Worm (Caenorhabditis elegans) whole organism, L3 larva: ENCODE measurements around the gene ufl-1.

Source experiments
- ama-1 ChIP-seq: fragments of 150-350 bp; optimal IDR thresholded peaks from 2 replicates; lab custom pipeline; 2018
- ceh-16 ChIP-seq: sonication (generic microtip); optimal IDR thresholded peaks from 2 replicates; lab custom pipeline; 2017; ENCODE audit warnings: missing biosample characterization, missing genetic modification characterization
- egl-27 ChIP-seq: sonication (generic microtip); optimal IDR thresholded peaks from 4 replicates; lab custom pipeline; 2017; ENCODE audit warnings: missing biosample characterization, missing genetic modification reagents, missing genetic modification characterization
- jun-1 ChIP-seq: fragments of 150-350 bp; optimal IDR thresholded peaks from 2 replicates; lab custom pipeline; 2014; ENCODE audit warnings: missing biosample characterization, missing genetic modification reagents, missing genetic modification characterization
- nhr-25 ChIP-seq: sonication (generic microtip); optimal IDR thresholded peaks from 2 replicates; lab custom pipeline; 2017; ENCODE audit warnings: missing biosample characterization, missing genetic modification characterization
- pha-4 ChIP-seq: fragments of 150-350 bp; optimal IDR thresholded peaks from 2 replicates; lab custom pipeline; 2014; ENCODE audit warnings: missing biosample characterization, missing genetic modification reagents, missing genetic modification characterization

DNA sequence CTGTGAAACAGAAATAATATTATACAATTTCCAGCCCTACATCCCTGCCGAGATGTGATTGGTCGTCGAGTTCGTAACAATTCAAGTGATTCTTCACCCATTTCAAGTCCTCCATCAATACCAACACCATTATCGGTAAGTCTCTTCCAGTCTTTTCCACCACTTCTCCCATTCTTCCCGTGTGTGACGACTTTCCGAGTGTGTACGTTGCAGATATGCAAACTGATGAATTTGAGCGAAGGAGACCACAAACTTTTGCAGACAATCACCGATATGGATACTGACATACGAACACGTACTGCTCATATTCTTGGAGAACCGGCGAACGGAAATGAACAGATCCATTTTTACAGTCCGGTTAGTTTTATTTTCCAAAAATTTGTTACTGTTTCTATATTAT lies 14.9 kb upstream of the ufl-1 start:
- no peak for TF ChIP-seq nhr-25 (tag; lab: Kevin White, UChicago)
- no peak for TF ChIP-seq jun-1 (tag; lab: Kevin White, UChicago)
- peak; percentile 86 for TF ChIP-seq ama-1 (lab: Kevin White, UChicago)
- no peak for TF ChIP-seq egl-27
- TF ChIP-seq pha-4 = no peak
- TF ChIP-seq ceh-16 (tag; lab: Kevin White, UChicago) = no peak
